Worm (Caenorhabditis elegans) whole organism, L2 larva: ENCODE results near the gene rbc-1.
A peak's percentile ranks its signal among the peaks of the same experiment; 100 is the strongest.

Experiments used
- C34F6.9 ChIP-seq: fragments of 150-350 bp; optimal IDR thresholded peaks from 2 replicates; lab custom pipeline; 2014; ENCODE audit warnings: missing biosample characterization, missing genetic modification characterization
- F13H6.1 ChIP-seq: sonication (generic microtip); optimal IDR thresholded peaks from 2 replicates; lab custom pipeline; 2016; ENCODE audit warnings: missing genetic modification characterization, missing compliant biosample characterization
- R02D3.7 ChIP-seq: fragments of 150-350 bp; optimal IDR thresholded peaks from 2 replicates; lab custom pipeline; 2014; ENCODE audit warnings: missing biosample characterization, missing genetic modification characterization
- Y55F3AM.14 ChIP-seq: fragments of 200-800 bp; sonication (Bioruptor generic); optimal IDR thresholded peaks from 2 replicates; lab custom pipeline; 2018; ENCODE audit warnings: mild to moderate bottlenecking, missing genetic modification characterization, missing compliant biosample characterization
- ZK546.5 ChIP-seq: sonication (generic microtip); optimal IDR thresholded peaks from 2 replicates; lab custom pipeline; 2017; ENCODE audit warnings: missing biosample characterization, missing genetic modification characterization
- alr-1 ChIP-seq: fragments of 150-350 bp; optimal IDR thresholded peaks from 2 replicates; lab custom pipeline; 2014; ENCODE audit warnings: missing biosample characterization, missing genetic modification characterization
- aly-2 ChIP-seq: fragments of 150-350 bp; optimal IDR thresholded peaks from 2 replicates; lab custom pipeline; 2014; ENCODE audit warnings: missing biosample characterization, missing genetic modification characterization
- ama-1 ChIP-seq: fragments of 150-350 bp; optimal IDR thresholded peaks from 2 replicates; lab custom pipeline; 2018; ENCODE audit warnings: inconsistent platforms
- ceh-16 ChIP-seq: fragments of 150-350 bp; optimal IDR thresholded peaks from 2 replicates; lab custom pipeline; 2014; ENCODE audit warnings: missing biosample characterization, missing genetic modification characterization
- ceh-82 ChIP-seq: fragments of 150-350 bp; optimal IDR thresholded peaks from 2 replicates; lab custom pipeline; 2014; ENCODE audit warnings: missing biosample characterization, missing genetic modification characterization
- crh-2 ChIP-seq: sonication (generic microtip); optimal IDR thresholded peaks from 2 replicates; lab custom pipeline; 2017; ENCODE audit warnings: missing biosample characterization, missing genetic modification characterization
- egl-27 ChIP-seq: sonication (generic microtip); optimal IDR thresholded peaks from 3 replicates; lab custom pipeline; 2017; ENCODE audit warnings: missing biosample characterization, missing genetic modification reagents, missing genetic modification characterization
- elt-1 ChIP-seq: fragments of 150-350 bp; optimal IDR thresholded peaks from 2 replicates; lab custom pipeline; 2014; ENCODE audit warnings: missing biosample characterization, missing genetic modification characterization
- elt-3 ChIP-seq: sonication (generic microtip); optimal IDR thresholded peaks from 2 replicates; lab custom pipeline; 2017; ENCODE audit warnings: missing biosample characterization, missing genetic modification characterization
- fos-1 ChIP-seq: fragments of 150-350 bp; optimal IDR thresholded peaks from 2 replicates; lab custom pipeline; 2014; ENCODE audit warnings: missing biosample characterization, missing genetic modification characterization
- lin-11 ChIP-seq: fragments of 150-350 bp; sonication (generic microtip); optimal IDR thresholded peaks from 2 replicates; lab custom pipeline; 2014; ENCODE audit warnings: missing biosample characterization, missing genetic modification characterization, inconsistent platforms, mixed read lengths
- lin-13 ChIP-seq: fragments of 150-350 bp; optimal IDR thresholded peaks from 2 replicates; lab custom pipeline; 2014; ENCODE audit warnings: missing biosample characterization, missing genetic modification reagents, missing genetic modification characterization
- lin-39 ChIP-seq: fragments of 150-350 bp; optimal IDR thresholded peaks from 2 replicates; lab custom pipeline; 2014; ENCODE audit warnings: missing biosample characterization, missing genetic modification reagents, missing genetic modification characterization
- lsy-2 ChIP-seq, 2 experiments: fragments of 150-350 bp in 1 of 2; sonication (generic microtip) in 1 of 2; optimal IDR thresholded peaks; 2 replicates each; lab custom pipeline; 2014 to 2017; ENCODE audit warnings: missing biosample characterization in 2 of 2, missing genetic modification characterization in 2 of 2
- mbf-1 ChIP-seq: sonication (generic microtip); optimal IDR thresholded peaks from 2 replicates; lab custom pipeline; 2017; ENCODE audit warnings: missing biosample characterization, missing genetic modification characterization
- mdl-1 ChIP-seq, 2 experiments: fragments of 150-350 bp in 1 of 2; sonication (generic microtip) in 1 of 2; optimal IDR thresholded peaks; 2 replicates each; lab custom pipeline; 2017; ENCODE audit warnings: missing biosample characterization in 2 of 2, missing genetic modification characterization in 2 of 2
- nhr-10 ChIP-seq: sonication (generic microtip); optimal IDR thresholded peaks from 2 replicates; lab custom pipeline; 2017; ENCODE audit warnings: missing biosample characterization, missing genetic modification characterization
- nhr-11 ChIP-seq: fragments of 150-350 bp; optimal IDR thresholded peaks from 2 replicates; lab custom pipeline; 2014; ENCODE audit warnings: missing biosample characterization, missing genetic modification characterization
- nhr-21 ChIP-seq: fragments of 150-350 bp; optimal IDR thresholded peaks from 2 replicates; lab custom pipeline; 2014; ENCODE audit warnings: missing biosample characterization, missing genetic modification characterization
- nhr-237 ChIP-seq: fragments of 150-350 bp; optimal IDR thresholded peaks from 2 replicates; lab custom pipeline; 2014; ENCODE audit warnings: missing biosample characterization, missing genetic modification characterization
- nhr-25 ChIP-seq: fragments of 150-350 bp; sonication (generic microtip); optimal IDR thresholded peaks from 3 replicates; lab custom pipeline; 2014; ENCODE audit warnings: missing biosample characterization, missing genetic modification characterization
- nhr-6 ChIP-seq: fragments of 150-350 bp; optimal IDR thresholded peaks from 2 replicates; lab custom pipeline; 2014; ENCODE audit warnings: missing biosample characterization, missing genetic modification characterization
- peb-1 ChIP-seq: fragments of 150-350 bp; optimal IDR thresholded peaks from 2 replicates; lab custom pipeline; 2014; ENCODE audit warnings: missing biosample characterization, missing genetic modification characterization
- sem-4 ChIP-seq: fragments of 150-350 bp; optimal IDR thresholded peaks from 2 replicates; lab custom pipeline; 2014; ENCODE audit warnings: missing biosample characterization, missing genetic modification reagents, missing genetic modification characterization
- sma-3 ChIP-seq: sonication (generic microtip); optimal IDR thresholded peaks from 2 replicates; lab custom pipeline; 2016; ENCODE audit warnings: missing genetic modification reagents, missing genetic modification characterization, missing compliant biosample characterization
- snpc-4 ChIP-seq: fragments of 150-350 bp; optimal IDR thresholded peaks from 2 replicates; lab custom pipeline; 2014; ENCODE audit warnings: missing biosample characterization, missing genetic modification characterization
- unc-39 ChIP-seq: fragments of 150-350 bp; optimal IDR thresholded peaks from 2 replicates; lab custom pipeline; 2014; ENCODE audit warnings: missing biosample characterization, missing genetic modification characterization
- unc-55 ChIP-seq: fragments of 150-350 bp; sonication (generic microtip); optimal IDR thresholded peaks from 3 replicates; lab custom pipeline; 2014; ENCODE audit warnings: missing biosample characterization, missing genetic modification reagents, missing genetic modification characterization
- unc-62 ChIP-seq: fragments of 150-350 bp; optimal IDR thresholded peaks from 2 replicates; lab custom pipeline; 2014; ENCODE audit warnings: missing biosample characterization, missing genetic modification reagents, missing genetic modification characterization
- zag-1 ChIP-seq: fragments of 150-350 bp; optimal IDR thresholded peaks from 2 replicates; lab custom pipeline; 2014; ENCODE audit warnings: missing biosample characterization, missing genetic modification characterization
- ztf-1 ChIP-seq: fragments of 200-800 bp; sonication (Bioruptor generic); conservative IDR thresholded peaks from 2 replicates; pipeline ENCODE4 v1.3.6; 2022; ENCODE audit warnings: missing genetic modification characterization, missing compliant biosample characterization
- ztf-11 ChIP-seq: sonication (generic microtip); optimal IDR thresholded peaks from 2 replicates; lab custom pipeline; 2017; ENCODE audit warnings: missing biosample characterization, missing genetic modification characterization
- ztf-4 ChIP-seq: fragments of 150-350 bp; optimal IDR thresholded peaks from 2 replicates; lab custom pipeline; 2014; ENCODE audit warnings: missing biosample characterization, missing genetic modification characterization

The rbc-1 gene

ce11 chrX:14584335-14584734, 26.8 kb upstream of the rbc-1 start:
- TF ChIP-seq nhr-21 (tag; lab: Kevin White, UChicago) (peak; percentile 33), mdl-1 (tag; optimal IDR thresholded peaks at IDR 0.05; lab: Kevin White, UChicago) (no peak)

DNA sequence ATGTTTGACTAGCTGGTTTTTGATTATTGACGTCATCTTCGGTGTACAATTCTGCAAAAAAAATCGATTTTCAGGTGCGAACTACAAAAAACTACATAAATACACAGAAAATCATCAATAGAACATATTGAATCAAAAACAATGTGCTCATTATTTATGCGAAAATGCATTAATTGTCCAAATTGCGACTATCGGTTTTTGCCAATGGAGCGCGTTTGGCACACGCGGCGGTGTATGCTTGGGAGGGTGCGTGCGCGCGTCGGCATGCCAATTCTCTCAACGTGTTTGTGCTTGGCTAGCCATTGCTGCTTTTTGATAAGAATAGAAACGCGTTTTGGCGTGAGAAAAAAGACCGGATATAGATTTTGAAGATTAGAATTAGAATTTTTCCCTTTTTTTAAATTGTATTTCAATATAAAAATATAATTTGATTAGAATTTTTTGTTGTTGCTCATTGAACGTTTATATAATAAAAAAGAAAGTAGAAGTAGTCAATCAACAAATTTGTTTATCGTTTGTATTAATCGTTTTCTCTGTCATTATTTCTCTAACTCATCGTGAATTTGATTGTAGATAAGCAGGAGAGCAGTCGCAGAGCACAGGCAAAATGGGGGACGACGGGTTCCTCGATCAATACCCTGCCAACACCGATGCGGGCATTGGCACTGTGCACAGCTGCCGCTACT, 22.0 kb upstream of the rbc-1 start, which contains the start of the genes C44H4.4 and tap-1:
Gene C44H4.4 (minus strand): TSS at position 51 of the 686 bp plus-strand sequence.
Gene tap-1 (plus strand): TSS at position 574 of the 686 bp plus-strand sequence.
- TF ChIP-seq R02D3.7 (tag; lab: Kevin White, UChicago) (no peak), fos-1 (peak; percentile 44), C34F6.9 (tag; lab: Kevin White, UChicago) (peak; percentile 43), unc-55 (peak; percentile 78), ceh-82 (no peak), egl-27 (tag; lab: Kevin White, UChicago) (no peak), zag-1 (tag; lab: Kevin White, UChicago) (no peak), lin-11 (peak; percentile 37), crh-2 (tag; lab: Kevin White, UChicago) (peak; percentile 2), ztf-11 (tag; lab: Kevin White, UChicago) (no peak), F13H6.1 (tag; lab: Kevin White, UChicago) (peak; percentile 19), nhr-25 (tag; lab: Kevin White, UChicago) (no peak), lsy-2 (tag; optimal IDR thresholded peaks at IDR 0.05; lab: Kevin White, UChicago) (peak in 1 of 2 experiments; percentile 9)

DNA sequence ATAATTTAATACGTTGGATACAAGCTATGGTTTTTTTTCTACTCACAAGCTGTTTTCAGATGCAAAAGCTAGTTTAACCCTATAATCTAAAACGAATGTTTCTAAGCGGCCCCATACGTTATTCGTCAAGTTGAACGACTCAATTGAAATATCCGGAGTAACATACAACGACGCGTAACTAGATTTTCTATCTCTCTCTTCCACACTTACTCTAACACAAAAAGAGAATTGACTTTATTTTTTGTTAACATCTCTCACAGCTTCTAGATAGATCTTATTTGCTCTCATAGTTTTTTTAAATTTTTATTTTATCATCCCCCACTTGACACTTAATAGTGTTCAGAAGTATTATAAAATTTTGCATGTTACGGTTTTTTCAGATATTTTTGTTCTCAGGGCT, 18.0 kb upstream of the rbc-1 start:
- TF ChIP-seq crh-2 (tag; lab: Kevin White, UChicago) (no peak), sma-3 (GFP tag; lab: Kevin White, UChicago) (no peak), ceh-82 (no peak), nhr-237 (no peak), unc-62 (GFP tag; lab: Kevin White, UChicago) (no peak), unc-39 (tag; lab: Kevin White, UChicago) (no peak), sem-4 (tag; lab: Kevin White, UChicago) (peak; percentile 8)

DNA sequence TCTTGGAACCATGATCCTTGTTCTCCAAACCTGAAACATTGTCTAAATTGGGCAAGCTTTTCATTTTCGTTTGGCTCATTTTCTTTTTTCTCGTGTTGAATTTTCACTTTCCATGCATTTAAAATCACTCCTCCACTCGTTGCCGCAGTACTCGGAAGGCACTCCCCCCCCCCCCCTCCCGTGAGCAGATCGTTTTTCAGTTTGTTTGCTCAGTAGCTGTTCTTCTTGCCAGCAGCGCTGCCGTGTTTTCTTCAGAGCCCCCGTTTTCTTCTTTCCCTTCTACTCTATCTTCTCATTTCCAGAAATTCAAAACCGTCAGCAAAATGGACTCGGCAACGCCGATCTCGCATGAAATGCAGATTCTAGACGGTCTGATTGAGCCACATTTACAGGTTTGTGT, 16.3 kb upstream of the rbc-1 start, which contains the start of gene C44H4.8:
Gene C44H4.8 (plus strand): TSS at position 301 of the 400 bp plus-strand sequence.
- TF ChIP-seq zag-1 (tag; lab: Kevin White, UChicago) (no peak), lin-11 (no peak), alr-1 (no peak), peb-1 (no peak), nhr-11 (tag; lab: Kevin White, UChicago) (no peak), nhr-237 (no peak), mdl-1 (tag; optimal IDR thresholded peaks at IDR 0.05; lab: Kevin White, UChicago) (no peak), lin-13 (GFP tag; lab: Kevin White, UChicago) (no peak), fos-1 (no peak), aly-2 (tag; lab: Kevin White, UChicago) (no peak), elt-1 (tag; lab: Kevin White, UChicago) (no peak), lin-39 (tag; lab: Kevin White, UChicago) (no peak), nhr-6 (tag; lab: Kevin White, UChicago) (no peak), Y55F3AM.14 (GFP tag; lab: Kevin White, UChicago) (no peak), ZK546.5 (tag; lab: Kevin White, UChicago) (no peak), ztf-4 (tag; lab: Kevin White, UChicago) (no peak), elt-3 (no peak)

DNA sequence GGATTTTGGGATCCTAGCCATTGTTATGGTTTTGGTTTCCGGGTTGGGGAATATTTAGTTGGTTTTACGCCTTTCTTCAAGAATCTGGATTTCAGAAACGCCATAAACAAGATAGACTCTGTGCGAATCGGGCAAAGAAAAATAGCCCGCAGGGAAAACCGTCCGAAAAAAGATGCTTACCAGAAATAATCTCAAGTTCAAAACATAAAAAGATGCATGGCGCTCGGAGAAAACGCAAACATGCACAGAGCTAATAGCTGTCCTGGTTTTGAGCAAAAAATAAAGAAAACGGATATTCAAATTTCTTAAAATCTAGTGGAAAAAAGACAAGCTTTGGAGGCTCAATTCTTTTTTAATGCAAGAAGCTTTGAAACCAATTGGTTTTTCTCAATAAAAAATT, 11.9 kb upstream of the rbc-1 start, which contains the start of gene C44H4.6:
Gene C44H4.6 (minus strand): TSS at position 101 of the 400 bp plus-strand sequence.
- TF ChIP-seq nhr-10 (no peak), unc-62 (GFP tag; lab: Kevin White, UChicago) (no peak), ama-1 (lab: Kevin White, UChicago) (no peak), alr-1 (no peak), ceh-16 (tag; lab: Kevin White, UChicago) (no peak), elt-1 (tag; lab: Kevin White, UChicago) (no peak), mbf-1 (tag; lab: Kevin White, UChicago) (no peak), crh-2 (tag; lab: Kevin White, UChicago) (no peak), unc-55 (no peak), ztf-1 (GFP tag; lab: Robert Waterston, UW) (no peak), fos-1 (no peak), snpc-4 (tag; lab: Kevin White, UChicago) (no peak), aly-2 (tag; lab: Kevin White, UChicago) (no peak), nhr-21 (tag; lab: Kevin White, UChicago) (no peak), lsy-2 (tag; optimal IDR thresholded peaks at IDR 0.05; lab: Kevin White, UChicago) (no peak)
- TF ChIP-seq, all 48 proteins: peak for 0
